Worm (Caenorhabditis elegans) whole organism, early embryonic: Measurements from ENCODE around the gene pot-3.

Experiments used
- F13C5.2 ChIP-seq: sonication (generic microtip); optimal IDR thresholded peaks from 2 replicates; lab custom pipeline; 2017; ENCODE audit warnings: mild to moderate bottlenecking, missing genetic modification characterization, inconsistent platforms, missing compliant biosample characterization
- aly-1 ChIP-seq: sonication (generic microtip); optimal IDR thresholded peaks from 2 replicates; lab custom pipeline; 2016; ENCODE audit warnings: missing genetic modification characterization, missing compliant biosample characterization
- ama-1 ChIP-seq: fragments of 150-350 bp; optimal IDR thresholded peaks from 2 replicates; lab custom pipeline; 2014
- ceh-13 ChIP-seq: fragments of 200-800 bp; sonication (Bioruptor generic); optimal IDR thresholded peaks from 2 replicates; lab custom pipeline; 2018; ENCODE audit warnings: mild to moderate bottlenecking, missing genetic modification characterization, missing compliant biosample characterization
- ceh-36 ChIP-seq: sonication (generic microtip); optimal IDR thresholded peaks from 2 replicates; lab custom pipeline; 2016; ENCODE audit warnings: missing genetic modification characterization, inconsistent platforms, missing compliant biosample characterization
- flt-1 ChIP-seq: fragments of 200-800 bp; sonication (Bioruptor generic); IDR thresholded peaks from 2 replicates; pipeline ENCODE4 v1.3.6; 2022; ENCODE audit warnings: missing genetic modification characterization, missing compliant biosample characterization
- hmbx-1 ChIP-seq: sonication (generic microtip); optimal IDR thresholded peaks from 2 replicates; lab custom pipeline; 2016; ENCODE audit warnings: mild to moderate bottlenecking, missing genetic modification characterization, missing compliant biosample characterization
- hnd-1 ChIP-seq: sonication (generic microtip); optimal IDR thresholded peaks from 2 replicates; lab custom pipeline; 2016; ENCODE audit warnings: missing genetic modification characterization, missing compliant biosample characterization
- sea-1 ChIP-seq: fragments of 200-800 bp; sonication (Bioruptor generic); conservative IDR thresholded peaks from 2 replicates; pipeline ENCODE4 v1.3.6; 2022; ENCODE audit warnings: missing genetic modification characterization, missing compliant biosample characterization

DNA sequence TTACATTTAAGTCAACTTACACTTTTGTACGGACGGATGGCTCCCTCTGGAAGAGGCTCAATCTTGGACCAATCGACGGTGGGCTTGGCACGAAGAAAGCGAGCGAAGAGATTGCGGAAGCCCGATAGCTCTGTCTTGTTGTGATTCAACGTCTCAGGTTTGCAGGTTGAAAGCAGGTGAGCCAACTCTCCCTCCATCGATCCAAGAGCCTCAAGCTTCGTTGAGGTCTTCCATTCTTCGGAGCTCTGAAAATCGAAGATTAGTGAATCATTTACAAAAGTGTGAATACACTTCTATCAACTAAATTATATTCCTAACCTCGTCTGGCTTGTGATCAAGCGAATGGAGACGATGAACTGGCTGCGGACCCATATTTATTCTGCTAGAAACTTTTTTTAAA, 14.2 kb upstream of the pot-3 start:
- TF ChIP-seq aly-1 (no peak), hmbx-1 (tag; lab: Kevin White, UChicago) (no peak), ama-1 (lab: Kevin White, UChicago) (no peak), hnd-1 (no peak), F13C5.2 (tag; lab: Kevin White, UChicago) (no peak), ceh-13 (GFP tag; lab: Kevin White, UChicago) (no peak), flt-1 (GFP tag; lab: Robert Waterston, UW) (no peak), sea-1 (GFP tag; lab: Robert Waterston, UW) (no peak), ceh-36 (no peak)
